Fruit fly (Drosophila melanogaster) whole organism, embryonic: ENCODE results near the gene snz.
A peak's percentile ranks its signal among the peaks of the same experiment; 100 is the strongest.

Experiments
- Atf-2 ChIP-seq: fragments of 200-800 bp; sonication (Bioruptor generic); optimal IDR thresholded peaks from 2 replicates; lab custom pipeline; 2016; ENCODE audit warnings: missing biosample characterization, missing genetic modification characterization
- CG10366 ChIP-seq: fragments of 200-800 bp; sonication (Bioruptor generic); IDR thresholded peaks from 2 replicates; pipeline ENCODE4 v1.3.6; 2022; ENCODE audit warnings: missing biosample characterization, missing genetic modification characterization
- CG10543 ChIP-seq: fragments of 200-800 bp; sonication (Bioruptor generic); optimal IDR thresholded peaks from 3 replicates; lab custom pipeline; 2017; ENCODE audit warnings: missing biosample characterization, mild to moderate bottlenecking, missing genetic modification characterization, moderate library complexity
- CG11085 ChIP-seq: fragments of 200-800 bp; sonication (Bioruptor generic); IDR thresholded peaks from 2 replicates; pipeline ENCODE4 v1.3.6; 2022; ENCODE audit warnings: missing biosample characterization, missing genetic modification characterization
- CG11247 ChIP-seq: fragments of 200-800 bp; sonication (Bioruptor generic); IDR thresholded peaks from 2 replicates; pipeline ENCODE4 v1.3.6; 2022; ENCODE audit warnings: missing biosample characterization, missing genetic modification characterization
- CG12391 ChIP-seq: fragments of 200-800 bp; sonication (Bioruptor generic); optimal IDR thresholded peaks from 3 replicates; lab custom pipeline; 2018; ENCODE audit warnings: missing biosample characterization, mild to moderate bottlenecking, missing genetic modification characterization, moderate library complexity
- CG12659 ChIP-seq: fragments of 200-800 bp; sonication (Bioruptor generic); optimal IDR thresholded peaks from 3 replicates; lab custom pipeline; 2017; ENCODE audit warnings: mild to moderate bottlenecking, missing biosample characterization, missing genetic modification reagents, missing genetic modification characterization
- CG13624 ChIP-seq: fragments of 200-800 bp; sonication (Bioruptor generic); optimal IDR thresholded peaks from 2 replicates; lab custom pipeline; 2016; ENCODE audit warnings: missing biosample characterization, missing genetic modification characterization
- CG13775 ChIP-seq: fragments of 200-800 bp; sonication (Bioruptor generic); optimal IDR thresholded peaks from 3 replicates; lab custom pipeline; 2017; ENCODE audit warnings: missing biosample characterization, mild to moderate bottlenecking, missing genetic modification characterization
- CG13894 ChIP-seq: fragments of 200-800 bp; sonication (Bioruptor generic); optimal IDR thresholded peaks from 3 replicates; lab custom pipeline; 2018; ENCODE audit warnings: missing biosample characterization, mild to moderate bottlenecking, missing genetic modification characterization, moderate library complexity
- CG15514 ChIP-seq: fragments of 200-800 bp; sonication (Bioruptor generic); optimal IDR thresholded peaks from 3 replicates; lab custom pipeline; 2017; ENCODE audit warnings: missing biosample characterization, missing genetic modification characterization, mild to moderate bottlenecking, moderate library complexity, missing genetic modification reagents
- CG15601 ChIP-seq: fragments of 200-800 bp; sonication (Bioruptor generic); optimal IDR thresholded peaks from 3 replicates; lab custom pipeline; 2019; ENCODE audit warnings: missing biosample characterization, mild to moderate bottlenecking, missing genetic modification characterization, moderate library complexity
- CG32767 ChIP-seq: fragments of 200-800 bp; sonication (Bioruptor generic); IDR thresholded peaks from 2 replicates; pipeline ENCODE4 v1.3.6; 2022; ENCODE audit warnings: missing biosample characterization, missing genetic modification characterization
- CG4360 ChIP-seq: fragments of 200-800 bp; sonication (Bioruptor generic); IDR thresholded peaks from 2 replicates; pipeline ENCODE4 v1.3.6; 2022; ENCODE audit warnings: missing biosample characterization, missing genetic modification characterization
- CG4617 ChIP-seq: fragments of 200-800 bp; sonication (Bioruptor generic); optimal IDR thresholded peaks from 3 replicates; lab custom pipeline; 2016; ENCODE audit warnings: missing biosample characterization, missing genetic modification characterization, borderline replicate concordance
- CG6254 ChIP-seq: fragments of 200-800 bp; sonication (Bioruptor generic); optimal IDR thresholded peaks from 3 replicates; lab custom pipeline; 2017; ENCODE audit warnings: mild to moderate bottlenecking, missing biosample characterization, missing genetic modification reagents, missing genetic modification characterization
- CG7271 ChIP-seq: fragments of 200-800 bp; sonication (Bioruptor generic); optimal IDR thresholded peaks from 2 replicates; lab custom pipeline; 2018; ENCODE audit warnings: missing biosample characterization, mild to moderate bottlenecking, missing genetic modification characterization, moderate library complexity
- CG9215 ChIP-seq: fragments of 200-800 bp; sonication (Bioruptor generic); IDR thresholded peaks from 2 replicates; pipeline ENCODE4 v1.3.6; 2022; ENCODE audit warnings: missing biosample characterization, missing genetic modification characterization
- CG9727 ChIP-seq: fragments of 200-800 bp; sonication (Bioruptor generic); optimal IDR thresholded peaks from 3 replicates; lab custom pipeline; 2017; ENCODE audit warnings: missing biosample characterization, mild to moderate bottlenecking, missing genetic modification characterization
- CrebB ChIP-seq: fragments of 200-800 bp; sonication (Bioruptor generic); optimal IDR thresholded peaks from 3 replicates; lab custom pipeline; 2018; ENCODE audit warnings: missing biosample characterization, mild to moderate bottlenecking, missing genetic modification characterization
- D19A ChIP-seq: fragments of 200-800 bp; optimal IDR thresholded peaks from 3 replicates; lab custom pipeline; 2019; ENCODE audit warnings: missing biosample characterization, mild to moderate bottlenecking, missing genetic modification characterization, moderate library complexity
- Dad ChIP-seq: fragments of 200-800 bp; sonication (Bioruptor generic); optimal IDR thresholded peaks from 3 replicates; lab custom pipeline; 2016; ENCODE audit warnings: missing biosample characterization, missing genetic modification characterization
- Doc2 ChIP-seq: fragments of 200-800 bp; sonication (Bioruptor generic); IDR thresholded peaks from 2 replicates; pipeline ENCODE4 v1.3.6; 2022; ENCODE audit warnings: missing biosample characterization, missing genetic modification characterization
- HHEX ChIP-seq: fragments of 200-800 bp; sonication (Bioruptor generic); optimal IDR thresholded peaks from 3 replicates; lab custom pipeline; 2017; ENCODE audit warnings: missing biosample characterization, mild to moderate bottlenecking, missing genetic modification characterization, missing genetic modification reagents
- Hr78 ChIP-seq, 2 experiments: fragments of 200-800 bp in 1 of 2; fragments of >200 bp in 1 of 2; sonication (Bioruptor generic) in 1 of 2; optimal IDR thresholded peaks; 2 replicates each; lab custom pipeline; 2017 to 2019; ENCODE audit warnings: missing biosample characterization in 2 of 2, missing genetic modification characterization in 2 of 2, mild to moderate bottlenecking in 1 of 2, moderate library complexity in 1 of 2
- Lhr ChIP-seq: fragments of 200-800 bp; sonication (Bioruptor generic); optimal IDR thresholded peaks from 3 replicates; lab custom pipeline; 2017; ENCODE audit warnings: mild to moderate bottlenecking, missing biosample characterization, missing genetic modification reagents, missing genetic modification characterization
- Poxn ChIP-seq: fragments of 200-800 bp; sonication (Bioruptor generic); IDR thresholded peaks from 2 replicates; pipeline ENCODE4 v1.3.6; 2022; ENCODE audit warnings: missing biosample characterization, missing genetic modification characterization
- Ptx1 ChIP-seq: fragments of 200-800 bp; sonication (Bioruptor generic); IDR thresholded peaks from 2 replicates; pipeline ENCODE4 v1.3.6; 2022; ENCODE audit warnings: missing biosample characterization, missing genetic modification characterization
- Scr ChIP-seq: fragments of 200-800 bp; sonication (Bioruptor generic); IDR thresholded peaks from 2 replicates; pipeline ENCODE4 v1.3.6; 2022; ENCODE audit warnings: missing biosample characterization, missing genetic modification characterization; ENCODE audit not compliant: partially characterized antibody
- Spps ChIP-seq: fragments of 200-800 bp; sonication (Bioruptor generic); optimal IDR thresholded peaks from 2 replicates; lab custom pipeline; 2018; ENCODE audit warnings: missing biosample characterization, mild to moderate bottlenecking, missing genetic modification characterization
- Stat92E ChIP-seq, 3 experiments: fragments of >200 bp in 2 of 3; fragments of 200-800 bp in 1 of 3; sonication (Bioruptor generic) in 1 of 3; optimal IDR thresholded peaks; 2 replicates each; lab custom pipeline; 2017 to 2019; ENCODE audit warnings: missing biosample characterization in 3 of 3, missing genetic modification characterization in 3 of 3, mild to moderate bottlenecking in 1 of 3, moderate library complexity in 1 of 3
- Taf1 ChIP-seq: fragments of 200-800 bp; sonication (Bioruptor generic); IDR thresholded peaks from 2 replicates; pipeline ENCODE4 v1.3.6; 2022; ENCODE audit warnings: missing biosample characterization, missing genetic modification characterization
- Usf ChIP-seq: fragments of 200-800 bp; sonication (Bioruptor generic); optimal IDR thresholded peaks from 2 replicates; lab custom pipeline; 2017; ENCODE audit warnings: missing genotype, missing biosample characterization, missing genetic modification characterization
- Vsx1 ChIP-seq: fragments of 200-800 bp; sonication (Bioruptor generic); optimal IDR thresholded peaks from 2 replicates; lab custom pipeline; 2017; ENCODE audit warnings: missing biosample characterization, mild to moderate bottlenecking, missing genetic modification characterization, missing genetic modification reagents
- YL-1 ChIP-seq: fragments of 200-800 bp; sonication (Bioruptor generic); optimal IDR thresholded peaks from 3 replicates; lab custom pipeline; 2017; ENCODE audit warnings: missing biosample characterization, mild to moderate bottlenecking, missing genetic modification characterization
- cad ChIP-seq: fragments of >200 bp; optimal IDR thresholded peaks from 2 replicates; lab custom pipeline; 2017; ENCODE audit warnings: missing biosample characterization, missing genetic modification characterization
- cwo ChIP-seq: fragments of 200-800 bp; sonication (Bioruptor generic); optimal IDR thresholded peaks from 3 replicates; lab custom pipeline; 2017; ENCODE audit warnings: missing biosample characterization, missing genetic modification characterization, mild to moderate bottlenecking, moderate library complexity, missing genetic modification reagents
- danr ChIP-seq: fragments of 200-800 bp; sonication (Bioruptor generic); IDR thresholded peaks from 2 replicates; pipeline ENCODE4 v1.3.6; 2022; ENCODE audit warnings: missing biosample characterization, missing genetic modification characterization
- dm ChIP-seq: fragments of 200-800 bp; sonication (Bioruptor generic); optimal IDR thresholded peaks from 3 replicates; lab custom pipeline; 2016; ENCODE audit warnings: missing biosample characterization, missing genetic modification characterization
- dysf ChIP-seq: fragments of 200-800 bp; sonication (Bioruptor generic); IDR thresholded peaks from 3 replicates; pipeline ENCODE4 v1.3.6; 2022; ENCODE audit warnings: missing biosample characterization, missing genetic modification characterization
- ewg ChIP-seq: fragments of 200-800 bp; sonication (Bioruptor generic); optimal IDR thresholded peaks from 3 replicates; lab custom pipeline; 2017; ENCODE audit warnings: mild to moderate bottlenecking, missing biosample characterization, missing genetic modification reagents, missing genetic modification characterization
- insv ChIP-seq, 2 experiments: fragments of 200-800 bp; sonication (Bioruptor generic); optimal IDR thresholded peaks; 3 replicates each; lab custom pipeline; 2016 to 2018; ENCODE audit warnings: missing biosample characterization in 2 of 2, missing genetic modification characterization in 2 of 2
- ken ChIP-seq: fragments of 200-800 bp; sonication (Bioruptor generic); IDR thresholded peaks from 3 replicates; pipeline ENCODE4 v1.3.6; 2022; ENCODE audit warnings: missing biosample characterization, missing genetic modification characterization
- org-1 ChIP-seq: fragments of 200-800 bp; sonication (Bioruptor generic); optimal IDR thresholded peaks from 2 replicates; lab custom pipeline; 2017; ENCODE audit warnings: missing biosample characterization, missing genetic modification characterization
- pzg ChIP-seq: fragments of 200-800 bp; sonication (Bioruptor generic); optimal IDR thresholded peaks from 3 replicates; lab custom pipeline; 2018; ENCODE audit warnings: missing biosample characterization, mild to moderate bottlenecking, missing genetic modification characterization, moderate library complexity
- rib ChIP-seq: fragments of 200-800 bp; sonication (Bioruptor generic); IDR thresholded peaks from 2 replicates; pipeline ENCODE4 v1.3.6; 2022; ENCODE audit warnings: missing biosample characterization, missing genetic modification characterization
- sd ChIP-seq: fragments of 200-800 bp; sonication (Bioruptor generic); optimal IDR thresholded peaks from 3 replicates; lab custom pipeline; 2018; ENCODE audit warnings: missing biosample characterization, mild to moderate bottlenecking, missing genetic modification characterization, moderate library complexity
- slou ChIP-seq: fragments of 200-800 bp; sonication (Bioruptor generic); optimal IDR thresholded peaks from 3 replicates; lab custom pipeline; 2016; ENCODE audit warnings: missing biosample characterization, missing genetic modification characterization
- ssp ChIP-seq: fragments of 200-800 bp; sonication (Bioruptor generic); IDR thresholded peaks from 2 replicates; pipeline ENCODE4 v1.3.6; 2022; ENCODE audit warnings: missing biosample characterization, missing genetic modification characterization
- zf30C ChIP-seq: fragments of 200-800 bp; sonication (Bioruptor generic); optimal IDR thresholded peaks from 3 replicates; lab custom pipeline; 2018; ENCODE audit warnings: missing biosample characterization, mild to moderate bottlenecking, missing genetic modification characterization

snz gene

DNA sequence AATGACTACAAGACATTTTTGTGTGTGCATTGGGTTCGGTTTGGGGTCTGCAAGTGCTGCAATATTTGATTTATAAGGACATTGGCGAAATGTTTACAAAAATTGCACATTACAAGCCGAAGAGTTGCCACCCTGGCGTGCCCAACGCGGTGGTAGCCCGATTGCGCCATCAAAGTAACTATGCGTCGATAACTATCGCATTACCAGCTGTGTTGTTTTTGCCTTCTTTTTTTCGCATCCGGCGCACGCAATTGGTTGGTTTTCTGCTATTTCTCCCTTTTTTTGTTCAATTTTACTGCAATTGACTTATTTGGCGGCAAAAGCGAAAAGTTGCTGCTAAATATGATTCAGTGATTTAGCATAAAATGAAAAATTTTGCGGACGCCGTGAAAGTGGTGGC lies 22.8 kb downstream of the snz start, which contains the start of gene RpS14b (continued):
- no peak for TF ChIP-seq Usf (GFP tag; lab: Kevin White, UChicago)
- no peak for TF ChIP-seq CG6254 (GFP tag; lab: Kevin White, UChicago)
- TF ChIP-seq Spps, result no peak
- TF ChIP-seq Scr (GFP tag; lab: Robert Waterston, UW), result peak; percentile 73
- peak; percentile 67 for TF ChIP-seq CG13624 (GFP tag; lab: Kevin White, UChicago)
- TF ChIP-seq dysf (GFP tag; lab: Robert Waterston, UW), result peak; percentile 65; the same call in 2 of the 3 replicates
- no peak for TF ChIP-seq Stat92E (GFP tag; optimal IDR thresholded peaks at IDR 0.05; lab: Kevin White, UChicago)
- peak; percentile 76 for TF ChIP-seq CG10543 (GFP tag; lab: Kevin White, UChicago)
- TF ChIP-seq rib, result peak; percentile 78
- peak; percentile 50 for TF ChIP-seq zf30C
- 0 out of 2 replicates have a peak, but pooled peaks have one; percentile 13 for TF ChIP-seq danr (GFP tag; lab: Robert Waterston, UW)
- peak; percentile 59 for TF ChIP-seq ewg (GFP tag; lab: Kevin White, UChicago)
- TF ChIP-seq CG15514 (GFP tag; lab: Kevin White, UChicago), result peak; percentile 79
- peak; percentile 21 for TF ChIP-seq sd (tag; lab: Kevin White, UChicago)
- TF ChIP-seq CG15601, result peak; percentile 16
- peak; percentile 58 for TF ChIP-seq CG10366 (GFP tag; lab: Robert Waterston, UW)
- peak; percentile 90 for TF ChIP-seq CG12659 (GFP tag; lab: Kevin White, UChicago)
- peak; percentile 35 for TF ChIP-seq cwo (GFP tag; lab: Kevin White, UChicago)
- peak; percentile 53 for TF ChIP-seq Ptx1 (GFP tag; lab: Robert Waterston, UW)
- peak; percentile 72 for TF ChIP-seq CrebB (tag; lab: Kevin White, UChicago)
- TF ChIP-seq CG11085, result peak; percentile 68
- TF ChIP-seq ssp, result peak; percentile 58
- peak; percentile 80 for TF ChIP-seq dm (GFP tag; lab: Kevin White, UChicago)
- TF ChIP-seq org-1, result no peak
- TF ChIP-seq Dad (GFP tag; lab: Kevin White, UChicago), result peak; percentile 45
- no peak for TF ChIP-seq Hr78 (GFP tag; optimal IDR thresholded peaks at IDR 0.05; lab: Kevin White, UChicago)
- TF ChIP-seq YL-1 (GFP tag; lab: Kevin White, UChicago), result peak; percentile 90
- peak in 1 of 2 experiments; percentile 43 for TF ChIP-seq insv (GFP tag; optimal IDR thresholded peaks at IDR 0.05; lab: Kevin White, UChicago)
- TF ChIP-seq Taf1 (GFP tag; lab: Robert Waterston, UW), result no peak
- peak; percentile 37 for TF ChIP-seq CG4617
- TF ChIP-seq CG11247 (GFP tag; lab: Robert Waterston, UW), result peak; percentile 73
- peak; percentile 54 for TF ChIP-seq Vsx1 (GFP tag; lab: Kevin White, UChicago)
- no peak for TF ChIP-seq D19A (tag; lab: Kevin White, UChicago)
- TF ChIP-seq CG9727 (GFP tag; lab: Kevin White, UChicago), result peak; percentile 74
- TF ChIP-seq CG32767, result peak; percentile 51; the same call in 1 of the 2 replicates
- no peak for TF ChIP-seq cad (GFP tag; lab: Kevin White, UChicago)
- TF ChIP-seq Atf-2, result no peak
- TF ChIP-seq CG12391, result peak; percentile 45
- TF ChIP-seq Poxn (GFP tag; lab: Robert Waterston, UW), result no peak
- TF ChIP-seq slou (GFP tag; lab: Kevin White, UChicago), result peak; percentile 39
- peak; percentile 41 for TF ChIP-seq CG13894 (tag; lab: Kevin White, UChicago)
- TF ChIP-seq CG7271, result peak; percentile 28
- peak; percentile 77 for TF ChIP-seq pzg
- no peak for TF ChIP-seq CG9215 (GFP tag; lab: Robert Waterston, UW)
- peak; percentile 60; the same call in 1 of the 3 replicates for TF ChIP-seq ken
- peak; percentile 51 for TF ChIP-seq Lhr
- no peak for TF ChIP-seq Doc2 (GFP tag; lab: Robert Waterston, UW)
- peak; percentile 65 for TF ChIP-seq CG4360 (GFP tag; lab: Robert Waterston, UW)
- peak; percentile 68 for TF ChIP-seq HHEX (GFP tag; lab: Kevin White, UChicago)
- TF ChIP-seq CG13775, result peak; percentile 82
